Fruit fly (Drosophila melanogaster) whole organism, embryonic: Measurements from ENCODE around the gene CG4025.

ENCODE experiments used
- Blimp-1 ChIP-seq: fragments of 200-800 bp; sonication (Bioruptor generic); optimal IDR thresholded peaks from 3 replicates; lab custom pipeline; 2018; ENCODE audit warnings: missing biosample characterization, missing genetic modification characterization, mild to moderate bottlenecking, moderate library complexity, missing genetic modification reagents
- BtbVII ChIP-seq: fragments of 200-800 bp; sonication (Bioruptor generic); optimal IDR thresholded peaks from 3 replicates; lab custom pipeline; 2017; ENCODE audit warnings: missing biosample characterization, mild to moderate bottlenecking, missing genetic modification characterization
- CG10366 ChIP-seq: fragments of 200-800 bp; sonication (Bioruptor generic); IDR thresholded peaks from 2 replicates; pipeline ENCODE4 v1.3.6; 2022; ENCODE audit warnings: missing biosample characterization, missing genetic modification characterization
- CG11695 ChIP-seq: fragments of 200-800 bp; sonication (Bioruptor generic); IDR thresholded peaks from 3 replicates; pipeline ENCODE4 v1.3.6; 2022; ENCODE audit warnings: missing biosample characterization, missing genetic modification characterization
- CG12071 ChIP-seq: fragments of 200-800 bp; sonication (Bioruptor generic); optimal IDR thresholded peaks from 3 replicates; lab custom pipeline; 2018; ENCODE audit warnings: missing biosample characterization, mild to moderate bottlenecking, missing genetic modification characterization
- CG12769 ChIP-seq: fragments of 200-800 bp; sonication (Bioruptor generic); optimal IDR thresholded peaks from 2 replicates; lab custom pipeline; 2019; ENCODE audit warnings: missing biosample characterization, mild to moderate bottlenecking, missing genetic modification characterization, moderate library complexity
- CG12942 ChIP-seq: fragments of 200-800 bp; sonication (Bioruptor generic); optimal IDR thresholded peaks from 3 replicates; lab custom pipeline; 2016; ENCODE audit warnings: missing biosample characterization, missing genetic modification characterization
- CG13123 ChIP-seq: fragments of 200-800 bp; sonication (Bioruptor generic); optimal IDR thresholded peaks from 2 replicates; lab custom pipeline; 2016; ENCODE audit warnings: missing biosample characterization, missing genetic modification characterization
- CG14965 ChIP-seq: fragments of 200-800 bp; sonication (Bioruptor generic); optimal IDR thresholded peaks from 2 replicates; lab custom pipeline; 2016; ENCODE audit warnings: missing biosample characterization, missing genetic modification characterization, borderline replicate concordance
- CG1603 ChIP-seq: fragments of 200-800 bp; sonication (Bioruptor generic); optimal IDR thresholded peaks from 2 replicates; lab custom pipeline; 2019; ENCODE audit warnings: missing biosample characterization, mild to moderate bottlenecking, missing genetic modification characterization, moderate library complexity
- CG1832 ChIP-seq: fragments of 200-800 bp; sonication (Bioruptor generic); optimal IDR thresholded peaks from 2 replicates; lab custom pipeline; 2017; ENCODE audit warnings: missing biosample characterization, mild to moderate bottlenecking, missing genetic modification characterization, inconsistent platforms
- CG2120 ChIP-seq: fragments of 200-800 bp; sonication (Bioruptor generic); optimal IDR thresholded peaks from 3 replicates; lab custom pipeline; 2016; ENCODE audit warnings: missing biosample characterization, missing genetic modification characterization
- CG2199 ChIP-seq: fragments of 200-800 bp; sonication (Bioruptor generic); IDR thresholded peaks from 3 replicates; pipeline ENCODE4 v1.3.6; 2022; ENCODE audit warnings: missing biosample characterization, missing genetic modification characterization
- CG2875 ChIP-seq: fragments of 200-800 bp; sonication (Bioruptor generic); optimal IDR thresholded peaks from 2 replicates; lab custom pipeline; 2017; ENCODE audit warnings: missing biosample characterization, mild to moderate bottlenecking, missing genetic modification characterization, missing genetic modification reagents
- CG32772 ChIP-seq: fragments of 200-800 bp; sonication (Bioruptor generic); IDR thresholded peaks from 2 replicates; pipeline ENCODE4 v1.3.6; 2022; ENCODE audit warnings: missing biosample characterization, missing genetic modification characterization
- CG34224 ChIP-seq: fragments of 200-800 bp; sonication (Bioruptor generic); IDR thresholded peaks from 3 replicates; pipeline ENCODE4 v1.3.6; 2022; ENCODE audit warnings: missing biosample characterization, missing genetic modification characterization; ENCODE audit not compliant: partially characterized antibody
- CG3995 ChIP-seq: fragments of 200-800 bp; sonication (Bioruptor generic); optimal IDR thresholded peaks from 3 replicates; lab custom pipeline; 2016; ENCODE audit warnings: missing biosample characterization, missing genetic modification characterization
- CG5180 ChIP-seq: fragments of 200-800 bp; sonication (Bioruptor generic); optimal IDR thresholded peaks from 3 replicates; lab custom pipeline; 2017; ENCODE audit warnings: missing biosample characterization, missing genetic modification characterization, mild to moderate bottlenecking, moderate library complexity, missing genetic modification reagents
- CG5953 ChIP-seq: fragments of 200-800 bp; sonication (Bioruptor generic); IDR thresholded peaks from 2 replicates; pipeline ENCODE4 v1.3.6; 2022; ENCODE audit warnings: missing biosample characterization, missing genetic modification characterization
- CG6683 ChIP-seq: fragments of 200-800 bp; sonication (Bioruptor generic); optimal IDR thresholded peaks from 2 replicates; lab custom pipeline; 2017; ENCODE audit warnings: missing biosample characterization, mild to moderate bottlenecking, missing genetic modification characterization, missing genetic modification reagents
- CG7372 ChIP-seq: fragments of 200-800 bp; sonication (Bioruptor generic); IDR thresholded peaks from 2 replicates; pipeline ENCODE4 v1.3.6; 2022; ENCODE audit warnings: missing biosample characterization, missing genetic modification characterization
- CG7839 ChIP-seq: fragments of 200-800 bp; sonication (Bioruptor generic); optimal IDR thresholded peaks from 3 replicates; lab custom pipeline; 2018; ENCODE audit warnings: missing biosample characterization, mild to moderate bottlenecking, missing genetic modification characterization, moderate library complexity
- CG7963 ChIP-seq: fragments of 200-800 bp; sonication (Bioruptor generic); IDR thresholded peaks from 3 replicates; pipeline ENCODE4 v1.3.6; 2022; ENCODE audit warnings: missing biosample characterization, missing genetic modification characterization; ENCODE audit not compliant: partially characterized antibody
- CG8944 ChIP-seq: fragments of 200-800 bp; sonication (Bioruptor generic); optimal IDR thresholded peaks from 3 replicates; lab custom pipeline; 2016; ENCODE audit warnings: missing biosample characterization, missing genetic modification characterization
- CkIIα-i1 ChIP-seq: fragments of 200-800 bp; sonication (Bioruptor generic); IDR thresholded peaks from 2 replicates; pipeline ENCODE4 v1.3.6; 2022; ENCODE audit warnings: missing biosample characterization, missing genetic modification characterization
- CoRest ChIP-seq: fragments of 200-800 bp; sonication (Bioruptor generic); optimal IDR thresholded peaks from 3 replicates; lab custom pipeline; 2018; ENCODE audit warnings: missing biosample characterization, mild to moderate bottlenecking, missing genetic modification characterization, moderate library complexity
- Dip3 ChIP-seq: fragments of 200-800 bp; sonication (Bioruptor generic); optimal IDR thresholded peaks from 3 replicates; lab custom pipeline; 2016; ENCODE audit warnings: missing biosample characterization, missing genetic modification characterization
- Dll ChIP-seq: fragments of 200-800 bp; sonication (Bioruptor generic); IDR thresholded peaks from 4 replicates; pipeline ENCODE4 v1.3.6; 2022; ENCODE audit warnings: missing biosample characterization, missing genetic modification characterization; ENCODE audit not compliant: partially characterized antibody
- Doc3 ChIP-seq: fragments of 200-800 bp; sonication (Bioruptor generic); IDR thresholded peaks from 3 replicates; pipeline ENCODE4 v1.3.6; 2022; ENCODE audit warnings: missing biosample characterization, missing genetic modification characterization; ENCODE audit not compliant: partially characterized antibody
- Dref ChIP-seq: fragments of 200-800 bp; sonication (Bioruptor generic); IDR thresholded peaks from 2 replicates; pipeline ENCODE4 v1.3.6; 2022; ENCODE audit warnings: missing biosample characterization, missing genetic modification characterization
- Ets97D ChIP-seq: fragments of 200-800 bp; sonication (Bioruptor generic); optimal IDR thresholded peaks from 3 replicates; lab custom pipeline; 2016; ENCODE audit warnings: missing biosample characterization, missing genetic modification characterization
- Mad ChIP-seq: fragments of 200-800 bp; sonication (Bioruptor generic); optimal IDR thresholded peaks from 2 replicates; lab custom pipeline; 2016; ENCODE audit warnings: missing biosample characterization, missing genetic modification characterization
- PHDP ChIP-seq: fragments of 200-800 bp; sonication (Bioruptor generic); optimal IDR thresholded peaks from 3 replicates; lab custom pipeline; 2018; ENCODE audit warnings: missing biosample characterization, mild to moderate bottlenecking, missing genetic modification characterization, moderate library complexity
- Sry-δ ChIP-seq: fragments of 200-800 bp; sonication (Bioruptor generic); optimal IDR thresholded peaks from 2 replicates; lab custom pipeline; 2016; ENCODE audit warnings: missing biosample characterization, missing genetic modification characterization
- bowl ChIP-seq: fragments of 200-800 bp; sonication (Bioruptor generic); IDR thresholded peaks from 2 replicates; pipeline ENCODE4 v1.3.6; 2022; ENCODE audit warnings: missing biosample characterization, missing genetic modification characterization
- cato ChIP-seq: fragments of 200-800 bp; sonication (Bioruptor generic); optimal IDR thresholded peaks from 2 replicates; lab custom pipeline; 2016; ENCODE audit warnings: missing biosample characterization, missing genetic modification characterization, borderline replicate concordance
- da ChIP-seq: fragments of 200-800 bp; sonication (Bioruptor generic); optimal IDR thresholded peaks from 2 replicates; lab custom pipeline; 2016; ENCODE audit warnings: missing biosample characterization, missing genetic modification characterization
- h ChIP-seq: fragments of >200 bp; optimal IDR thresholded peaks from 2 replicates; lab custom pipeline; 2017
- lbe ChIP-seq: fragments of 200-800 bp; sonication (Bioruptor generic); optimal IDR thresholded peaks from 2 replicates; lab custom pipeline; 2016; ENCODE audit warnings: missing biosample characterization, mild to moderate bottlenecking, missing genetic modification characterization
- mld ChIP-seq: fragments of 200-800 bp; sonication (Bioruptor generic); IDR thresholded peaks from 3 replicates; pipeline ENCODE4 v1.3.6; 2022; ENCODE audit warnings: missing biosample characterization, missing genetic modification characterization; ENCODE audit not compliant: partially characterized antibody
- oc ChIP-seq: fragments of 200-800 bp; sonication (Bioruptor generic); optimal IDR thresholded peaks from 2 replicates; lab custom pipeline; 2018; ENCODE audit warnings: missing biosample characterization, mild to moderate bottlenecking, missing genetic modification characterization, moderate library complexity
- org-1 ChIP-seq: fragments of 200-800 bp; sonication (Bioruptor generic); optimal IDR thresholded peaks from 2 replicates; lab custom pipeline; 2017; ENCODE audit warnings: missing biosample characterization, missing genetic modification characterization
- pan ChIP-seq, 4 experiments: fragments of >200 bp in 3 of 4; fragments of 200-800 bp in 1 of 4; sonication (Bioruptor generic) in 1 of 4; optimal IDR thresholded peaks in 3 of 4; IDR thresholded peaks in 1 of 4; 2 replicates each; pipeline versions ENCODE4 v1.3.6 to Lab custom; 2017 to 2022; ENCODE audit warnings: missing biosample characterization in 2 of 4, missing genetic modification characterization in 2 of 4, mixed read lengths in 1 of 4
- peb ChIP-seq: fragments of 200-800 bp; sonication (Bioruptor generic); IDR thresholded peaks from 2 replicates; pipeline ENCODE4 v1.3.6; 2022; ENCODE audit warnings: missing biosample characterization, missing genetic modification characterization
- phol ChIP-seq: fragments of 200-800 bp; sonication (Bioruptor generic); optimal IDR thresholded peaks from 3 replicates; lab custom pipeline; 2018; ENCODE audit warnings: missing biosample characterization, mild to moderate bottlenecking, missing genetic modification characterization, moderate library complexity
- so ChIP-seq: fragments of 200-800 bp; sonication (Bioruptor generic); IDR thresholded peaks from 3 replicates; pipeline ENCODE4 v1.3.6; 2022; ENCODE audit warnings: missing biosample characterization, missing genetic modification characterization
- sug ChIP-seq: fragments of 200-800 bp; optimal IDR thresholded peaks from 2 replicates; lab custom pipeline; 2019; ENCODE audit warnings: missing biosample characterization, mild to moderate bottlenecking, missing genetic modification characterization, moderate library complexity
- tup ChIP-seq: fragments of 200-800 bp; sonication (Bioruptor generic); optimal IDR thresholded peaks from 2 replicates; lab custom pipeline; 2016; ENCODE audit warnings: missing biosample characterization, mild to moderate bottlenecking, missing genetic modification characterization, moderate library complexity
- tx ChIP-seq: fragments of 200-800 bp; sonication (Bioruptor generic); optimal IDR thresholded peaks from 2 replicates; lab custom pipeline; 2016; ENCODE audit warnings: missing biosample characterization, missing genetic modification characterization
- vnd ChIP-seq: fragments of 200-800 bp; sonication (Bioruptor generic); IDR thresholded peaks from 3 replicates; pipeline ENCODE4 v1.3.6; 2022; ENCODE audit warnings: missing biosample characterization, missing genetic modification characterization; ENCODE audit not compliant: partially characterized antibody

The CG4025 gene

DNA sequence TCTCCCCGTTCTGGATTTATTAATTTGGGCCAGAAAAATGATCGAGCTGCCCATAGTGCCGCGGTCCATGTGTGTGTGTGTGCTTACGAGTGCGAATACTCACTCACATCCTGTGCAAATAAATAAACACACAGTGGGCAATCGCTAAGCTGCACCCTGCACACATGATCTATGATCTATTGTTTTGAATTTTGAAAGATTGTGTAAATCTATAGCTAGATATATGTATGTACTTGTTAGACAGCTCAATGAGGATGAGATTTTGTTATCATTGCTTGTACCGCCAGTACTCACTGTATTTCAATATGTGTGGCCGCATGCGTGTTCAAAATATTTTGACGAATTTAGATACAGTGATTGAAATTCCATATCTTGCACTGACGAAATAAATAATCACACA lies 6.3 kb downstream of the CG4025 start (continued):
- TF ChIP-seq pan (optimal IDR thresholded peaks at IDR 0.05; lab: Kevin White, UChicago) (no peak), pan (GFP tag; optimal IDR thresholded peaks at IDR 0.05 in 1 of 2, IDR thresholded peaks at IDR 0.05 in 1 of 2) (peak in 1 of 2 experiments; percentile 59), CG32772 (GFP tag; lab: Robert Waterston, UW) (no peak), CkIIα-i1 (GFP tag; lab: Robert Waterston, UW) (no peak), org-1 (peak; percentile 26), CG1603 (tag; lab: Kevin White, UChicago) (peak; percentile 53), tx (GFP tag; lab: Kevin White, UChicago) (peak; percentile 1), vnd (GFP tag; lab: Robert Waterston, UW) (no peak), BtbVII (GFP tag; lab: Kevin White, UChicago) (peak; percentile 50), CG11695 (GFP tag; lab: Robert Waterston, UW) (no peak), Mad (GFP tag; lab: Kevin White, UChicago) (peak; percentile 11), cato (GFP tag; lab: Kevin White, UChicago) (no peak), Dip3 (peak; percentile 66), mld (GFP tag; lab: Robert Waterston, UW) (no peak), h (lab: Kevin White, UChicago) (no peak), CG12071 (GFP tag; lab: Kevin White, UChicago) (peak; percentile 53), CG5180 (GFP tag; lab: Kevin White, UChicago) (no peak), CG1832 (GFP tag; lab: Kevin White, UChicago) (no peak), sug (tag; lab: Kevin White, UChicago) (peak; percentile 24), Ets97D (GFP tag; lab: Kevin White, UChicago) (no peak), CG3995 (GFP tag; lab: Kevin White, UChicago) (peak; percentile 38), CG7839 (tag; lab: Kevin White, UChicago) (peak; percentile 66), CG12769 (tag; lab: Kevin White, UChicago) (peak; percentile 88), Blimp-1 (GFP tag; lab: Kevin White, UChicago) (no peak), CG5953 (no peak), CG8944 (peak; percentile 29), CG7963 (GFP tag; lab: Robert Waterston, UW) (no peak), CG14965 (GFP tag; lab: Kevin White, UChicago) (no peak), CG13123 (no peak), so (GFP tag; lab: Robert Waterston, UW) (peak; percentile 72; the same call in 2 of the 3 replicates), CG2199 (no peak), lbe (GFP tag; lab: Kevin White, UChicago) (peak; percentile 80), Dref (peak; percentile 30; the same call in 1 of the 2 replicates), phol (peak; percentile 19), CG6683 (GFP tag; lab: Kevin White, UChicago) (no peak), CG7372 (GFP tag; lab: Robert Waterston, UW) (peak; percentile 57), CG10366 (GFP tag; lab: Robert Waterston, UW) (peak; percentile 43), Doc3 (no peak), CG34224 (GFP tag; lab: Robert Waterston, UW) (no peak), peb (GFP tag; lab: Robert Waterston, UW) (no peak), Dll (GFP tag; lab: Robert Waterston, UW) (no peak), PHDP (tag; lab: Kevin White, UChicago) (peak; percentile 62), da (no peak), Sry-δ (GFP tag; lab: Kevin White, UChicago) (no peak), bowl (no peak), CoRest (tag; lab: Kevin White, UChicago) (peak; percentile 51), CG12942 (GFP tag; lab: Kevin White, UChicago) (no peak), oc (tag; lab: Kevin White, UChicago) (no peak), tup (GFP tag; lab: Kevin White, UChicago) (no peak), CG2875 (GFP tag; lab: Kevin White, UChicago) (no peak), CG2120 (GFP tag; lab: Kevin White, UChicago) (peak; percentile 86)
